Fruit fly (Drosophila melanogaster): ENCODE data around the gene CG5245.

The CG5245 gene

DNA sequence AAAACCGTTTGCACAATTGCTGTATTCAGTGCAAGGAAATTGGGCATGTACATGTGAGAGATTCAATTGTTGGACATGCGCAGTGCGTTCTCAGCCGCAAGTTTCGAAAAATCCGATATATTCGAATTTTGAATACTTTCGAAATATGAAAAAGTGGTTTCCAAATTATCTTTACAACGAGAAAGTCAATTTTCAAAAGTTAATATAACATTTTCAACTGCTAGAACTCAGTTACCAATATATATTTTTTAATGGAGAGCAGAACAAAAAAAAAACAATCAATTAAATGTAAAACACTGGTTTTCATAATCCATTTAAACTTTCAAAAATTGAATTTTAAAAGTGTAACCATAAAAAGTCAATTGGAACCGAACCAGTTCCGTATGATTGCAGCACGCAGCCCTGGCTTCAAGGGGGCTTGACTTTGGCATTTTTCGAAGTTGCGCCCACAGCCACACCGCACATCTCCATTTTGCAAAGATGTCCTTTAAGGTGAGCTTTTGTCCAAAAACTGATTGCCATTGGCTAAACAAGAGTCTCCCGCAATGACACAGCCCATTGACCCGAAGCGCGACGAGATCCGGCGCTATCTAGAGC is 6.9 kb upstream of the CG5245 start, which contains the start of the genes Scgbeta and CG17202 (continued):
- TF ChIP-seq CG10462 (GFP tag; optimal IDR thresholded peaks at IDR 0.05) (no peak), CG9797 (GFP tag; optimal IDR thresholded peaks at IDR 0.05) (peak; percentile 79), Fer1 (GFP tag; optimal IDR thresholded peaks at IDR 0.05) (peak; percentile 10), lilli (GFP tag; optimal IDR thresholded peaks at IDR 0.05) (peak; percentile 49), bsh (GFP tag; optimal IDR thresholded peaks at IDR 0.05) (no peak), Mrtf (GFP tag; IDR thresholded peaks at IDR 0.05) (no peak), bab2 (GFP tag; optimal IDR thresholded peaks at IDR 0.05) (peak; percentile 7), Dbx (GFP tag; IDR thresholded peaks at IDR 0.05) (0 out of 3 replicates have a peak, but pooled peaks have one; percentile 27), hkb (optimal IDR thresholded peaks at IDR 0.05) (no peak), hkb (GFP tag; IDR thresholded peaks at IDR 0.05) (no peak), knrl (GFP tag; IDR thresholded peaks at IDR 0.05; ENCODE audit: partially characterized antibody) (peak; percentile 49; the same call in 1 of the 3 replicates), CG13296 (GFP tag; optimal IDR thresholded peaks at IDR 0.05) (no peak), CG17829 (tag; optimal IDR thresholded peaks at IDR 0.05) (peak; percentile 27), CG30403 (GFP tag; optimal IDR thresholded peaks at IDR 0.05) (peak; percentile 37), Med (GFP tag) (peak; percentile 69), Side (GFP tag; optimal IDR thresholded peaks at IDR 0.05) (peak; percentile 11), Rx (GFP tag; IDR thresholded peaks at IDR 0.05) (no peak), BEAF-32 (GFP tag; optimal IDR thresholded peaks at IDR 0.05) (peak; percentile 37), CG10543 (GFP tag; optimal IDR thresholded peaks at IDR 0.05) (no peak), CG33213 (GFP tag; optimal IDR thresholded peaks at IDR 0.05) (peak; percentile 67), MBD-R2 (GFP tag; IDR thresholded peaks at IDR 0.05) (peak; percentile 95), CG18619 (GFP tag; optimal IDR thresholded peaks at IDR 0.05) (peak; percentile 20), CG11247 (GFP tag; IDR thresholded peaks at IDR 0.05) (no peak), CG3407 (GFP tag; optimal IDR thresholded peaks at IDR 0.05) (no peak), CG9932 (GFP tag; IDR thresholded peaks at IDR 0.05) (peak; percentile 56), CG11456 (GFP tag; IDR thresholded peaks at IDR 0.05) (peak; percentile 38; the same call in 1 of the 3 replicates), CG6254 (GFP tag; optimal IDR thresholded peaks at IDR 0.05) (no peak), zen (tag; optimal IDR thresholded peaks at IDR 0.05) (peak; percentile 12), Max (GFP tag; optimal IDR thresholded peaks at IDR 0.05) (peak; percentile 23), CG12391 (tag; optimal IDR thresholded peaks at IDR 0.05) (peak; percentile 60), Ets97D (GFP tag; optimal IDR thresholded peaks at IDR 0.05) (peak; percentile 65), aop (GFP tag; IDR thresholded peaks at IDR 0.05) (no peak), ci (GFP tag; IDR thresholded peaks at IDR 0.05) (0 out of 3 replicates have a peak, but pooled peaks have one; percentile 29), sens-2 (GFP tag; IDR thresholded peaks at IDR 0.05) (no peak), rib (GFP tag; IDR thresholded peaks at IDR 0.05) (no peak), CG17612 (GFP tag; IDR thresholded peaks at IDR 0.05) (no peak), CG11398 (GFP tag; optimal IDR thresholded peaks at IDR 0.05) (peak; percentile 2), CG34376 (GFP tag; optimal IDR thresholded peaks at IDR 0.05) (peak; percentile 40), Ets65A (GFP tag) (peak; percentile 49), CG32767 (GFP tag; IDR thresholded peaks at IDR 0.05) (0 out of 2 replicates have a peak, but pooled peaks have one; percentile 12), dpn (GFP tag; optimal IDR thresholded peaks at IDR 0.05) (peak in 1 of 2 experiments; percentile 17), fu2 (GFP tag; optimal IDR thresholded peaks at IDR 0.05) (peak; percentile 38), bigmax (GFP tag; optimal IDR thresholded peaks at IDR 0.05) (no peak), Dp (GFP tag; optimal IDR thresholded peaks at IDR 0.05) (peak; percentile 66), CG2120 (GFP tag; optimal IDR thresholded peaks at IDR 0.05) (peak; percentile 59), CG13894 (tag; optimal IDR thresholded peaks at IDR 0.05) (no peak), so (GFP tag; IDR thresholded peaks at IDR 0.05) (0 out of 3 replicates have a peak, but pooled peaks have one; percentile 35), lab (GFP tag; optimal IDR thresholded peaks at IDR 0.05) (no peak), CG12659 (GFP tag; optimal IDR thresholded peaks at IDR 0.05) (peak; percentile 44), Neu2 (GFP tag; optimal IDR thresholded peaks at IDR 0.05; ENCODE audit: borderline replicate concordance) (no peak)

Measured in whole organism, embryonic.